Worm (Caenorhabditis elegans) whole organism, young adult: ENCODE results near the gene C50H2.7.

ENCODE experiments used
- B0261.1 ChIP-seq: sonication (generic microtip); optimal IDR thresholded peaks from 2 replicates; lab custom pipeline; 2016; ENCODE audit warnings: mild to moderate bottlenecking, missing genetic modification characterization, moderate library complexity, missing compliant biosample characterization
- C17E4.6 ChIP-seq: fragments of 200-800 bp; sonication (Bioruptor generic); IDR thresholded peaks from 2 replicates; pipeline ENCODE4 v1.3.6; 2022; ENCODE audit warnings: missing genetic modification reagents, missing genetic modification characterization, missing compliant biosample characterization
- F10E7.11 ChIP-seq: sonication (generic microtip); optimal IDR thresholded peaks from 2 replicates; lab custom pipeline; 2017; ENCODE audit warnings: mild to moderate bottlenecking, missing genetic modification characterization, moderate library complexity, missing compliant biosample characterization
- F22D6.2 ChIP-seq: sonication (generic microtip); optimal IDR thresholded peaks from 2 replicates; lab custom pipeline; 2016; ENCODE audit warnings: mild to moderate bottlenecking, missing genetic modification characterization, missing compliant biosample characterization
- F33H1.4 ChIP-seq: fragments of 200-800 bp; sonication (Bioruptor generic); IDR thresholded peaks from 2 replicates; pipeline ENCODE4 v1.3.6; 2022; ENCODE audit warnings: missing genetic modification reagents, missing genetic modification characterization, missing compliant biosample characterization
- F39B2.1 ChIP-seq: fragments of 200-800 bp; sonication (Bioruptor generic); IDR thresholded peaks from 2 replicates; pipeline ENCODE4 v1.3.6; 2022; ENCODE audit warnings: missing genetic modification reagents, missing genetic modification characterization, missing compliant biosample characterization
- F55B11.4 ChIP-seq: sonication (generic microtip); optimal IDR thresholded peaks from 2 replicates; lab custom pipeline; 2016; ENCODE audit warnings: missing compliant biosample characterization, missing genetic modification characterization, borderline replicate concordance; ENCODE audit not compliant: insufficient read depth
- Y53G8AR.9 ChIP-seq: fragments of 200-800 bp; sonication (Bioruptor generic); conservative IDR thresholded peaks from 2 replicates; pipeline ENCODE4 v1.3.6; 2022; ENCODE audit warnings: missing genetic modification reagents, missing genetic modification characterization, missing compliant biosample characterization
- ZK185.1 ChIP-seq: sonication (generic microtip); optimal IDR thresholded peaks from 2 replicates; lab custom pipeline; 2016; ENCODE audit warnings: mild to moderate bottlenecking, missing genetic modification characterization, missing compliant biosample characterization; ENCODE audit not compliant: poor library complexity, severe bottlenecking
- attf-5 ChIP-seq: fragments of 200-800 bp; sonication (Bioruptor generic); optimal IDR thresholded peaks from 2 replicates; lab custom pipeline; 2018; ENCODE audit warnings: mild to moderate bottlenecking, missing genetic modification characterization, missing compliant biosample characterization
- ccch-3 ChIP-seq: fragments of 200-800 bp; sonication (Bioruptor generic); optimal IDR thresholded peaks from 2 replicates; lab custom pipeline; 2018; ENCODE audit warnings: mild to moderate bottlenecking, missing genetic modification characterization, missing compliant biosample characterization
- ceh-40 ChIP-seq: fragments of 200-800 bp; sonication (Bioruptor generic); IDR thresholded peaks from 2 replicates; pipeline ENCODE4 v1.3.6; 2022; ENCODE audit warnings: missing genetic modification characterization, missing compliant biosample characterization
- egl-18 ChIP-seq: fragments of 200-800 bp; sonication (Bioruptor generic); IDR thresholded peaks from 2 replicates; pipeline ENCODE4 v1.3.6; 2022; ENCODE audit warnings: missing genetic modification reagents, missing genetic modification characterization, missing compliant biosample characterization
- egrh-3 ChIP-seq: fragments of 200-800 bp; sonication (Bioruptor generic); IDR thresholded peaks from 2 replicates; pipeline ENCODE4 v1.3.6; 2022; ENCODE audit warnings: missing genetic modification reagents, missing genetic modification characterization, missing compliant biosample characterization
- fkh-3 ChIP-seq: sonication (generic microtip); optimal IDR thresholded peaks from 2 replicates; lab custom pipeline; 2016; ENCODE audit warnings: mild to moderate bottlenecking, missing genetic modification characterization, missing compliant biosample characterization
- hlh-12 ChIP-seq: sonication (generic microtip); optimal IDR thresholded peaks from 2 replicates; lab custom pipeline; 2016; ENCODE audit warnings: missing genetic modification characterization, missing compliant biosample characterization
- hrde-1 ChIP-seq: sonication (generic microtip); optimal IDR thresholded peaks from 2 replicates; lab custom pipeline; 2016; ENCODE audit warnings: missing genetic modification characterization, mild to moderate bottlenecking, missing compliant biosample characterization, moderate library complexity, missing genotype, missing genetic modification reagents, borderline replicate concordance
- let-607 ChIP-seq, 2 experiments: fragments of 200-800 bp in 1 of 2; sonication (Bioruptor generic) in 1 of 2; sonication (generic microtip) in 1 of 2; optimal IDR thresholded peaks; 2 replicates each; lab custom pipeline; 2016 to 2018; ENCODE audit warnings: mild to moderate bottlenecking in 2 of 2, missing compliant biosample characterization in 2 of 2, missing genetic modification characterization in 2 of 2, moderate library complexity in 2 of 2, missing genotype in 1 of 2
- madf-6 ChIP-seq: fragments of 200-800 bp; sonication (Bioruptor generic); IDR thresholded peaks from 2 replicates; pipeline ENCODE4 v1.3.6; 2022; ENCODE audit warnings: missing genetic modification reagents, missing genetic modification characterization, missing compliant biosample characterization
- mcd-1 ChIP-seq: fragments of 200-800 bp; sonication (Bioruptor generic); IDR thresholded peaks from 2 replicates; pipeline ENCODE4 v1.3.6; 2022; ENCODE audit warnings: missing genetic modification reagents, missing genetic modification characterization, missing compliant biosample characterization
- mxl-1 ChIP-seq: sonication (generic microtip); optimal IDR thresholded peaks from 2 replicates; lab custom pipeline; 2016; ENCODE audit warnings: missing genetic modification characterization, missing compliant biosample characterization
- nfyb-1 ChIP-seq: fragments of 200-800 bp; sonication (Bioruptor generic); IDR thresholded peaks from 2 replicates; pipeline ENCODE4 v1.3.6; 2022; ENCODE audit warnings: missing genetic modification reagents, missing genetic modification characterization, missing compliant biosample characterization
- pbrm-1 ChIP-seq: fragments of 200-800 bp; sonication (Bioruptor generic); IDR thresholded peaks from 2 replicates; pipeline ENCODE4 v1.3.6; 2022; ENCODE audit warnings: missing genetic modification reagents, missing genetic modification characterization, missing compliant biosample characterization
- pha-4 ChIP-seq: fragments of 150-350 bp; sonication (generic microtip); optimal IDR thresholded peaks from 2 replicates; lab custom pipeline; 2014; ENCODE audit warnings: missing biosample characterization, missing genetic modification reagents, missing genetic modification characterization
- repo-1 ChIP-seq: sonication (generic microtip); optimal IDR thresholded peaks from 2 replicates; lab custom pipeline; 2017; ENCODE audit warnings: mild to moderate bottlenecking, missing genetic modification characterization, missing compliant biosample characterization
- rpc-1 ChIP-seq, 2 experiments: fragments of 150-350 bp in 1 of 2; sonication (generic microtip) in 1 of 2; optimal IDR thresholded peaks; 2 replicates each; lab custom pipeline; 2014 to 2018; ENCODE audit warnings: missing biosample characterization in 1 of 2, missing genetic modification characterization in 1 of 2, missing genetic modification reagents in 1 of 2, missing genotype in 1 of 2
- somi-1 ChIP-seq: fragments of 200-800 bp; sonication (Bioruptor generic); optimal IDR thresholded peaks from 2 replicates; lab custom pipeline; 2018; ENCODE audit warnings: mild to moderate bottlenecking, missing genetic modification characterization, missing compliant biosample characterization
- unc-130 ChIP-seq: sonication (generic microtip); optimal IDR thresholded peaks from 2 replicates; lab custom pipeline; 2016; ENCODE audit warnings: missing genetic modification reagents, missing genetic modification characterization, missing compliant biosample characterization
- xnd-1 ChIP-seq: sonication (generic microtip); optimal IDR thresholded peaks from 2 replicates; lab custom pipeline; 2016; ENCODE audit warnings: missing genotype, missing genetic modification reagents, missing genetic modification characterization, missing compliant biosample characterization
- ztf-18 ChIP-seq: sonication (generic microtip); optimal IDR thresholded peaks from 2 replicates; lab custom pipeline; 2016; ENCODE audit warnings: missing genotype, mild to moderate bottlenecking, missing genetic modification characterization, missing compliant biosample characterization
- ztf-28 ChIP-seq: fragments of 200-800 bp; sonication (Bioruptor generic); IDR thresholded peaks from 2 replicates; pipeline ENCODE4 v1.3.6; 2022; ENCODE audit warnings: missing genetic modification reagents, missing genetic modification characterization, missing compliant biosample characterization
- ztf-6 ChIP-seq: fragments of 200-800 bp; sonication (Bioruptor generic); IDR thresholded peaks from 2 replicates; pipeline ENCODE4 v1.3.6; 2022; ENCODE audit warnings: missing genetic modification reagents, missing genetic modification characterization, missing compliant biosample characterization

C50H2.7 gene

DNA sequence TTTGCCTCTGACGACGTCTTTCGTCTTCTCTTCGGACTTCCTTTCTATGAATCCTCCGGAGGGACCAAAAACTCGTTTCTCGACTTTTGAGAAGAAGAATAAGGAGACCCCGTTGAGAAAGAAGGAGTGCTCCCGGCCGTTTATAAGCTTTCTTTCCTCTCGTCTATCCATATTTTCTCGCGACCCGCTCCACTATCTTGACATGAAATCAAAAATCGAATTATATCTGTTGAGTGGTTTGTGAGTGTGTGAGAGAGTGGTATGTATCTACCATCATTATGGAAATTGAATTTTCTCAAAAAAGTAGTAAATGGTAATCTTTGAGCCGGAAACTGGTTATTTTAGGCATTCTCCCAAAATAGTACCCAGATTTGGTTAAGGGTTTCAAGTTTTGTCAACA lies 11.4 kb upstream of the C50H2.7 start:
- TF ChIP-seq ceh-40 (GFP tag; lab: Robert Waterston, UW), result no peak
- TF ChIP-seq xnd-1 (tag; lab: Kevin White, UChicago), result no peak
- no peak for TF ChIP-seq egl-18 (GFP tag; lab: Robert Waterston, UW)
- TF ChIP-seq madf-6, result no peak
- TF ChIP-seq mxl-1, result no peak
- no peak for TF ChIP-seq fkh-3
- no peak for TF ChIP-seq mcd-1 (GFP tag; lab: Robert Waterston, UW)
- TF ChIP-seq somi-1, result no peak
- TF ChIP-seq F55B11.4 (tag; lab: Kevin White, UChicago), result no peak
- no peak for TF ChIP-seq hlh-12
- TF ChIP-seq rpc-1 (optimal IDR thresholded peaks at IDR 0.05; lab: Kevin White, UChicago), result no peak
- TF ChIP-seq rpc-1 (tag; optimal IDR thresholded peaks at IDR 0.05; lab: Kevin White, UChicago), result no peak
- no peak for TF ChIP-seq repo-1 (tag; lab: Kevin White, UChicago)
- TF ChIP-seq nfyb-1 (GFP tag; lab: Robert Waterston, UW), result no peak

DNA sequence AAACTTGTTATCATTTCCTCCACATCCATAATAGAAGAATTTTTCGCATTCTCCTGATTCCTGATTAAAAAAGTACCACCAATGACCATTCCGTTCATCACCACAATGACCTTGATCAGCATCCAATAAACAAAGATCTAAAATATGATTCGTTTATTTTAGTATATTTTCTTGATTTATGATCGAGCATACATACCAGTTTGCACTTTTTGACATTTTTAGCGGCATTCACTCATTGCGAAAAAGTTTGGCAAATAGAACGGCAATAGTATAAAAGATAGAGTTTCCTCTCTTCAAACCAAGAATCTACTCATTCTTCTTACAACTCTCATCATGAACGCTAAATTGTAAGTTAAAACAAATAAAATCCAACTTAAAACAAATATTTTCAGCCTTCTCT lies 8.7 kb upstream of the C50H2.7 start, which contains the start of gene fipr-10:
fipr-10 (plus strand) TSS at position 301 of the 400 bp plus-strand sequence.
- no peak for TF ChIP-seq F10E7.11 (tag; lab: Kevin White, UChicago)
- TF ChIP-seq attf-5 (GFP tag; lab: Kevin White, UChicago), result no peak
- no peak for TF ChIP-seq F22D6.2 (tag; lab: Kevin White, UChicago)
- no peak for TF ChIP-seq egrh-3 (GFP tag; lab: Robert Waterston, UW)
- TF ChIP-seq ccch-3 (GFP tag; lab: Kevin White, UChicago), result no peak
- no peak for TF ChIP-seq repo-1 (tag; lab: Kevin White, UChicago)
- no peak for TF ChIP-seq Y53G8AR.9 (GFP tag; lab: Robert Waterston, UW)
- TF ChIP-seq nfyb-1 (GFP tag; lab: Robert Waterston, UW), result no peak
- no peak for TF ChIP-seq C17E4.6 (GFP tag; lab: Robert Waterston, UW)
- no peak for TF ChIP-seq pha-4 (tag; lab: Kevin White, UChicago)
- no peak for TF ChIP-seq B0261.1 (tag; lab: Kevin White, UChicago)
- no peak for TF ChIP-seq unc-130 (GFP tag; lab: Kevin White, UChicago)
- no peak for TF ChIP-seq hrde-1 (tag; lab: Kevin White, UChicago)
- TF ChIP-seq, all 124 proteins: peak for 0

DNA sequence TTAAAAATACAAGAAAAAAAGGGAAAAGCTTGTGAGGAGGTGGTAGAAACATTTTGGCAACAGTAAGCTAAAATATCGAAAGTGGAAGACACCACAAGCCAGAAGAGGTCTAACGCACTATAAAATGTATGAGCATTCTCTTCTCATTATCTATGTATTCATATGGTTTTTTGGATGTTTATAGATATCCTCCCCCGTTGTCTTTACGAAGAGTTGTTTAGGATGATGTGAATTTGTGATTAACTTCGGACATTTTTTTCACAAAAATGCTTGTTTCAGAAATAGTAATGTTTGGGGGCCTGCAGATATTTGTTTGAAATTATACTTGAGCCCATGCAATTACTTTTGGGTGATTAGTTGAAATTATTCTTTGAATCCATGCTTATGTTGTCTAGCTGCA lies 7.6 kb upstream of the C50H2.7 start, which contains the start of gene mec-9:
mec-9 (minus strand) TSS at position 101 of the 400 bp plus-strand sequence.
- no peak for TF ChIP-seq egrh-3 (GFP tag; lab: Robert Waterston, UW)

DNA sequence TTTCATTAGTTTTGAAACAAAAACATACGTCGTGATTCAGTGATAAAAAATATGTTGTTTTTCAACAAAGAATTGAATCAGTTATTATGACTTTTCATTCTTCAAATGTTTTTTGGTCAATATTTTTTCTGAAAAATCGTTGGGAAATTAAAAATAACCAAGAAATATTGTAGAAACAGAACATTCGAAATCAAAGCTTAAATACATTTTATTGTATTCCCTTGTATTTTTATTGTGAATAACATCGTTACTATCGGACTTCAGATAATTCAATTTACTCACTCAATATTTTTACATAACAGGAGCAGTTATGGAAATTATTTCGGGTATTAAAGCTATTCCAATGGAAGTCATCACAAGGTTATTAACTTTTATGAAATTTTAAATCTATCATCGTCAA lies 5.9 kb upstream of the C50H2.7 start, which contains the start of gene C50H2.4:
C50H2.4 (plus strand) TSS at position 301 of the 400 bp plus-strand sequence.
- TF ChIP-seq hlh-12 (no peak), F39B2.1 (no peak), ztf-6 (GFP tag; lab: Robert Waterston, UW) (no peak), F10E7.11 (tag; lab: Kevin White, UChicago) (no peak), ZK185.1 (tag; lab: Kevin White, UChicago) (no peak), nfyb-1 (GFP tag; lab: Robert Waterston, UW) (no peak), pbrm-1 (GFP tag; lab: Robert Waterston, UW) (no peak), ztf-18 (tag; lab: Kevin White, UChicago) (no peak), let-607 (tag; optimal IDR thresholded peaks at IDR 0.05; lab: Kevin White, UChicago) (no peak), ztf-28 (no peak), mxl-1 (no peak), F33H1.4 (no peak)
